Fruit fly (Drosophila melanogaster): ENCODE data around the gene dpr2.

dpr2 gene

DNA sequence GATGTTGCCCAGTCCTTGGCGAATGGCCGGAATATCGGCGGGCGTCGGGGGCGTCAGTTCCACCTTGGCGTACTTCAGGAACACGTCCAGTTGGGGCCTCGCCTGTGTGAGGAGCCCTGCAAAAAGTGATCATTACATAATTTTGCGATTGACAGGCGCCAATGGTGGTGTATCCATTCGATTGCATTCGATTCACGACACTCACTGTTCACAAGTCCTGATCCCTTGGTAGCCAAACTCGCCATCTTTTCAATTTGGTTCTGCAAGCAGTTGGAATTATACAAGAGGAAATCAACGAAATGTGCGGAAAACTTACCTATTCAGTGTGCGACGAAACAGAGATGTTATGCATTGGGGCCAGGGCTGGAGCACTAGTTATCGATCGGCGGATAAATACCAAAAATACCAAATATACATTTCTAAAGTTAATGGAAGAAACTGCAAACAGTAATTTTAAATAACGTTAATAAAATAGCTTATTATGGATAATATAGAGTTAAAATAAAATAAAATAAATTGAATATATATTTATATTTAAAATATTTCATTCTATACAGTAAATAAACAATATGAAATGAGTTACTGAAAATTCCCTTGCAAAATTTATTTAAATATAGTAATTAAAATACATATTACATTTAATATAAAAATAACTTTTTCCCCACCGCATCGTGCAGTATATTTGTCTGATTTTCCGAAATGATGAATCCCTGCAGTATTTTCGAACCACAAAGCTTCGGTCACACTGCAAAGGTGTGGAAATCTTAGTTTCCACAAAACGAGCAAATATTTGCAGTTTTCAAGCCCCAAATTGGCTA, 12.3 kb upstream of the dpr2 start, which contains the start of the genes ATPsynG and SCAR:
ATPsynG (minus strand) TSS at position 354 of the 818 bp plus-strand sequence.
SCAR (plus strand) TSS at position 727 of the 818 bp plus-strand sequence.
- TF ChIP-seq CG9705 (GFP tag; optimal IDR thresholded peaks at IDR 0.05): no peak
- TF ChIP-seq woc (GFP tag; optimal IDR thresholded peaks at IDR 0.05): no peak
- no peak for TF ChIP-seq pan (optimal IDR thresholded peaks at IDR 0.05)
- no peak for TF ChIP-seq foxo (GFP tag; optimal IDR thresholded peaks at IDR 0.05)
- TF ChIP-seq Sp1 (GFP tag; optimal IDR thresholded peaks at IDR 0.05): no peak
- no peak for TF ChIP-seq OdsH (GFP tag; optimal IDR thresholded peaks at IDR 0.05)
- TF ChIP-seq tai (GFP tag; optimal IDR thresholded peaks at IDR 0.05): no peak
- no peak for TF ChIP-seq Abd-B (GFP tag; optimal IDR thresholded peaks at IDR 0.05)

DNA sequence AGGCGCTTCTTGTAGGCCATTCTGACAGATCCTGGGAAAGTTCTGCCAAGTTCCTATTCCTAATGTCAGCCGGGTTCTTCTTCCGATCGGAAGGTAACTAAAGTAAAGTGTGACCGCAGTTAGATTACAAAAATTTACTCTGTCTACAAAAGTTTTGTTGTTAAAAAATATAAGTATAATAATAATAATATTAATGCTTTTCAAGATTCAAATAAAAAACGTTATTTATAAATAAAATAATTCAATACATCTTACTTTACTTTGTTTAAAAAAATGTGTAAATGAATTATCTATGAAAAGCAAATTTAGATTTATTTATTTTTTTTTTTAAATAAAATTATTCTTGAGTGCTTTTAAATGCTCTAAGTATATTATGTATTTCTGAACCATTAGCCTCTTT, 11.2 kb upstream of the dpr2 start, which contains the start of gene abo:
abo (minus strand) TSS at position 101 of the 400 bp plus-strand sequence.
- TF ChIP-seq dsf (GFP tag; optimal IDR thresholded peaks at IDR 0.05; ENCODE audit: borderline replicate concordance): no peak
- TF ChIP-seq brk (GFP tag; optimal IDR thresholded peaks at IDR 0.05): no peak
- TF ChIP-seq Myc (optimal IDR thresholded peaks at IDR 0.05): no peak
- no peak for TF ChIP-seq sage (GFP tag; optimal IDR thresholded peaks at IDR 0.05)

DNA sequence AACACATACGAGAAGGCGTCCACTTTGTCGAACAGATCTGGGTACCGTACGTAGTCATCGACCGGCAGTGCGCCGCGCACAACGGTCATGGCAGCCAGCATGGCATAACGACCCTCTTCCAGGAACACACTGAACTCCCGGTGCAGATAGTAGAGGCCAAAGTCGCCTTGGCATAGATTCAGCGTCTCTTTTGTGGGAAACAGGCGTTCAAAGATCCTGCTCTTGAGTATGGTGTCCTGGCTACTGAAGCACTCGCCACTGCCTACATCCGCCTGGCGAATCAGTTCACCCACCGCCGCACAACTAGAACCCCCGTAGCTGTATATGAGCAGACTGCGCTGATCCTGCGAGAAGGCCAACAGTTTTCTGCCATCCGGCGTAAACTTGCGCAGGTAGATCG, 10.7 kb upstream of the dpr2 start:
- no peak for TF ChIP-seq ey (GFP tag; optimal IDR thresholded peaks at IDR 0.05)
- no peak for TF ChIP-seq CG32264 (GFP tag; optimal IDR thresholded peaks at IDR 0.05)
- no peak for TF ChIP-seq Mio (GFP tag; optimal IDR thresholded peaks at IDR 0.05)
- no peak for TF ChIP-seq Sp1 (GFP tag; optimal IDR thresholded peaks at IDR 0.05)
- no peak for TF ChIP-seq N (GFP tag; optimal IDR thresholded peaks at IDR 0.05)
- no peak for TF ChIP-seq br (GFP tag; optimal IDR thresholded peaks at IDR 0.05)
- no peak for TF ChIP-seq dl (GFP tag; optimal IDR thresholded peaks at IDR 0.05; ENCODE audit: insufficient read depth in 1 of 2, partially characterized antibody in 2 of 2)
- no peak for TF ChIP-seq usp (GFP tag; optimal IDR thresholded peaks at IDR 0.05)
- TF ChIP-seq brk (GFP tag; optimal IDR thresholded peaks at IDR 0.05): no peak
- no peak for TF ChIP-seq GATAd (GFP tag; optimal IDR thresholded peaks at IDR 0.05)
- TF ChIP-seq Hr78 (GFP tag; optimal IDR thresholded peaks at IDR 0.05): no peak
- no peak for TF ChIP-seq psq (GFP tag; optimal IDR thresholded peaks at IDR 0.05)
- no peak for TF ChIP-seq dmrt93B (GFP tag; optimal IDR thresholded peaks at IDR 0.05)
- TF ChIP-seq CG9705 (GFP tag; optimal IDR thresholded peaks at IDR 0.05): no peak
- no peak for TF ChIP-seq Vsx2 (GFP tag; optimal IDR thresholded peaks at IDR 0.05; ENCODE audit: partially characterized antibody)

DNA sequence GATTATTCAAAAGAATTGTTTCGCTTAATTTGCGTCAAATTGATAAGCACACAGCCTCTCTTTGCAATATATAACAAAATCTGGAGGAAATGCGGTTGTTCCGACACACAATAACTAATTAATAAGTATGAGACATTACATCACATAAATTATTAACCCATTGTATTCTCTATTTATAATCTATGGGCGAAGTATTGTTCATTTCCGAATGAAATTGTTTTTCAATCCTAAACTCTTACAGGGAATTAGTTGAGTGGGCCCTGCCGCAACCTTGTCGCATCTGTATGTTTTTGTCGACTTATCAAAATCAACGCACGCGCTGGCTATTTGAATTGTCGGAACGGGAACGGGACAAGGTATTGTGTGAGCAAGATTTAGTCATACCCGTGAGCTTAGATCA, 8.3 kb upstream of the dpr2 start, which contains the start of gene CG16743:
CG16743 (plus strand) TSS at position 57 of the 400 bp plus-strand sequence.
- TF ChIP-seq dsf (GFP tag; optimal IDR thresholded peaks at IDR 0.05; ENCODE audit: borderline replicate concordance) (no peak), sv (GFP tag; optimal IDR thresholded peaks at IDR 0.05) (no peak), OdsH (GFP tag; optimal IDR thresholded peaks at IDR 0.05) (peak; percentile 43), Dfd (GFP tag; optimal IDR thresholded peaks at IDR 0.05) (no peak), ey (GFP tag; optimal IDR thresholded peaks at IDR 0.05) (peak; percentile 77), Abd-B (GFP tag; optimal IDR thresholded peaks at IDR 0.05) (no peak), brk (GFP tag; optimal IDR thresholded peaks at IDR 0.05) (no peak), Dif (GFP tag; optimal IDR thresholded peaks at IDR 0.05; ENCODE audit: partially characterized antibody) (no peak), Hr78 (GFP tag; optimal IDR thresholded peaks at IDR 0.05) (no peak), dl (GFP tag; optimal IDR thresholded peaks at IDR 0.05; ENCODE audit: insufficient read depth in 1 of 2, partially characterized antibody in 2 of 2) (no peak), woc (GFP tag; optimal IDR thresholded peaks at IDR 0.05) (no peak), CG9705 (GFP tag; optimal IDR thresholded peaks at IDR 0.05) (no peak), Rel (GFP tag; optimal IDR thresholded peaks at IDR 0.05) (no peak), Rel (tag; optimal IDR thresholded peaks at IDR 0.05) (no peak), Sp1 (GFP tag; optimal IDR thresholded peaks at IDR 0.05) (peak; percentile 62), foxo (GFP tag; optimal IDR thresholded peaks at IDR 0.05) (peak in 1 of 2 experiments; percentile 70), HLH106 (tag; optimal IDR thresholded peaks at IDR 0.05) (peak; percentile 72), Hnf4 (GFP tag; optimal IDR thresholded peaks at IDR 0.05) (peak; percentile 46), fru (GFP tag; optimal IDR thresholded peaks at IDR 0.05) (peak; percentile 77), N (GFP tag; optimal IDR thresholded peaks at IDR 0.05) (no peak), usp (GFP tag; optimal IDR thresholded peaks at IDR 0.05) (no peak), Hr83 (GFP tag; optimal IDR thresholded peaks at IDR 0.05; ENCODE audit: poor library complexity, severe bottlenecking) (no peak), sage (GFP tag; optimal IDR thresholded peaks at IDR 0.05) (no peak), br (GFP tag; optimal IDR thresholded peaks at IDR 0.05) (no peak), Vsx2 (GFP tag; optimal IDR thresholded peaks at IDR 0.05; ENCODE audit: partially characterized antibody) (no peak), lola (GFP tag; optimal IDR thresholded peaks at IDR 0.05) (no peak), h (GFP tag; optimal IDR thresholded peaks at IDR 0.05) (peak; percentile 79), CrebA (GFP tag; optimal IDR thresholded peaks at IDR 0.05; ENCODE audit: borderline replicate concordance) (no peak), rgr (GFP tag; optimal IDR thresholded peaks at IDR 0.05) (peak; percentile 80), dmrt93B (GFP tag; optimal IDR thresholded peaks at IDR 0.05) (no peak), CG32264 (GFP tag; optimal IDR thresholded peaks at IDR 0.05) (peak; percentile 24), Myc (optimal IDR thresholded peaks at IDR 0.05) (no peak), psq (GFP tag; optimal IDR thresholded peaks at IDR 0.05) (peak; percentile 54)
